Fruit fly (Drosophila melanogaster): ENCODE measurements around the gene sens-2.

The sens-2 gene

DNA sequence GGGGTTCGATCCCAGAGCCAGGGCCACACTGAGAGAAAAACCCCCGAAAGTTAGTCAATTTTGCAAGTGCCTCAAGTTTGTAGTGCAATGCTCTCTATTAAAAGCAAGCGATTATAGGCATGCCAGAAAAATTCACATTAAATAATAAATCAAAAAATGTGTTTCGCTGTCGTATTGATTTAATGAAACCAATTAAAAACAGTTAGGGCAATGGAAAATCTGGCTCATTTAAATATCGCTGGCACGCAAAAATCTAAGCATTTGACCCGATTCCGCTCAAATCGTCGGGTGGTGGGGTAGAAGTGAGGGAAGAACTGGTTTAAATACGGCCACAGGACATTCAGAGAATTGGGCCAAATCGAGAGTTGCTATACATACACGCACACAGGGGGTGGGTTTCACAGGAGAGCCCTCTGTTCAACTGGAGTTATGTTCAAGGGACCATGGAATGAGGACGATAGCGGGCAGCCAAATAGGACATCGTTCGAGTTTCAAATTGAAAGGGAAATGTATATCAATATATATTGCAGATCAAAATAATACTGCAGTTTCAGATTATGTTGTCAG, 26.7 kb upstream of the sens-2 start (continued):
- TF ChIP-seq CG7271 (tag; optimal IDR thresholded peaks at IDR 0.05): no peak
- no peak for TF ChIP-seq otp (GFP tag; IDR thresholded peaks at IDR 0.05)
- no peak for TF ChIP-seq CG4360 (GFP tag; IDR thresholded peaks at IDR 0.05)
- TF ChIP-seq slbo (GFP tag; IDR thresholded peaks at IDR 0.05): peak; percentile 59
- peak; percentile 40 for TF ChIP-seq dmrt99B (tag; optimal IDR thresholded peaks at IDR 0.05)
- no peak for TF ChIP-seq Mes4 (GFP tag; optimal IDR thresholded peaks at IDR 0.05)
- no peak for TF ChIP-seq CG8478 (optimal IDR thresholded peaks at IDR 0.05)
- peak; percentile 30 for TF ChIP-seq CG30403 (GFP tag; optimal IDR thresholded peaks at IDR 0.05)
- 0 out of 2 replicates have a peak, but pooled peaks have one; percentile 43 for TF ChIP-seq sim (GFP tag; IDR thresholded peaks at IDR 0.05)
- no peak for TF ChIP-seq pfk (GFP tag; optimal IDR thresholded peaks at IDR 0.05)
- peak; percentile 78 for TF ChIP-seq zf30C (GFP tag; optimal IDR thresholded peaks at IDR 0.05)
- no peak for TF ChIP-seq gce (GFP tag; IDR thresholded peaks at IDR 0.05)
- no peak for TF ChIP-seq org-1 (GFP tag; optimal IDR thresholded peaks at IDR 0.05)
- peak; percentile 9; the same call in 1 of the 2 replicates for TF ChIP-seq H2.0 (GFP tag; IDR thresholded peaks at IDR 0.05)
- TF ChIP-seq ERR (GFP tag; optimal IDR thresholded peaks at IDR 0.05): no peak
- peak in 1 of 2 experiments; percentile 7 for TF ChIP-seq bsh (GFP tag; optimal IDR thresholded peaks at IDR 0.05)
- no peak for TF ChIP-seq Nf-YC (tag; optimal IDR thresholded peaks at IDR 0.05)
- TF ChIP-seq CG12155 (GFP tag; optimal IDR thresholded peaks at IDR 0.05): no peak
- TF ChIP-seq CG17328 (GFP tag; IDR thresholded peaks at IDR 0.05): peak; percentile 43; the same call in 1 of the 2 replicates
- TF ChIP-seq dimm (GFP tag; IDR thresholded peaks at IDR 0.05): no peak
- TF ChIP-seq E2f1 (GFP tag; IDR thresholded peaks at IDR 0.05): 0 out of 2 replicates have a peak, but pooled peaks have one; percentile 28
- no peak for TF ChIP-seq CG43689 (GFP tag; IDR thresholded peaks at IDR 0.05)
- TF ChIP-seq knrl (GFP tag; IDR thresholded peaks at IDR 0.05; ENCODE audit: partially characterized antibody): no peak
- 0 out of 2 replicates have a peak, but pooled peaks have one; percentile 9 for TF ChIP-seq CG14014 (GFP tag; IDR thresholded peaks at IDR 0.05)
- peak; percentile 41 for TF ChIP-seq CG9727 (GFP tag; optimal IDR thresholded peaks at IDR 0.05)
- no peak for TF ChIP-seq CG8290 (GFP tag; optimal IDR thresholded peaks at IDR 0.05)
- peak in 1 of 2 experiments; percentile 26 for TF ChIP-seq CG8290 (tag; optimal IDR thresholded peaks at IDR 0.05)
- peak; percentile 39 for TF ChIP-seq CG11504 (tag; optimal IDR thresholded peaks at IDR 0.05)
- TF ChIP-seq HHEX (GFP tag; optimal IDR thresholded peaks at IDR 0.05): no peak
- no peak for TF ChIP-seq nerfin-2 (GFP tag; IDR thresholded peaks at IDR 0.05; ENCODE audit: partially characterized antibody)
- peak; percentile 56 for TF ChIP-seq CG18599 (GFP tag; optimal IDR thresholded peaks at IDR 0.05)
- TF ChIP-seq grau (tag; optimal IDR thresholded peaks at IDR 0.05): peak; percentile 19
- TF ChIP-seq fd3F (GFP tag; optimal IDR thresholded peaks at IDR 0.05): no peak
- TF ChIP-seq gem (tag; optimal IDR thresholded peaks at IDR 0.05): peak; percentile 29
- TF ChIP-seq Camta (GFP tag; optimal IDR thresholded peaks at IDR 0.05): peak; percentile 8
- no peak for TF ChIP-seq Adf1 (GFP tag; IDR thresholded peaks at IDR 0.05)
- peak; percentile 32; the same call in 1 of the 2 replicates for TF ChIP-seq lmd (GFP tag; IDR thresholded peaks at IDR 0.05)
- peak; percentile 14 for TF ChIP-seq D19A (tag; optimal IDR thresholded peaks at IDR 0.05)
- TF ChIP-seq CG17568 (GFP tag; optimal IDR thresholded peaks at IDR 0.05): no peak
- peak; percentile 32 for TF ChIP-seq bcd (GFP tag; optimal IDR thresholded peaks at IDR 0.05)
- TF ChIP-seq ap (GFP tag; IDR thresholded peaks at IDR 0.05): no peak
- peak; percentile 52; the same call in 2 of the 3 replicates for TF ChIP-seq row (GFP tag; IDR thresholded peaks at IDR 0.05)
- 0 out of 2 replicates have a peak, but pooled peaks have one; percentile 20 for TF ChIP-seq sisA (GFP tag; IDR thresholded peaks at IDR 0.05)
- TF ChIP-seq CG17361 (GFP tag; IDR thresholded peaks at IDR 0.05): 0 out of 3 replicates have a peak, but pooled peaks have one; percentile 25
- TF ChIP-seq esg (GFP tag; conservative IDR thresholded peaks at IDR 0.05): 0 out of 2 replicates have a peak, but pooled peaks have one; percentile 16
- peak; percentile 41; the same call in 1 of the 3 replicates for TF ChIP-seq zfh1 (GFP tag; IDR thresholded peaks at IDR 0.05)
- TF ChIP-seq bbx (GFP tag; IDR thresholded peaks at IDR 0.05; ENCODE audit: partially characterized antibody): no peak
- no peak for TF ChIP-seq Antp (GFP tag; optimal IDR thresholded peaks at IDR 0.05)
- TF ChIP-seq CG10431 (GFP tag; optimal IDR thresholded peaks at IDR 0.05): no peak
- no peak for TF ChIP-seq Mrtf (GFP tag; IDR thresholded peaks at IDR 0.05)
- no peak for TF ChIP-seq sob (GFP tag; IDR thresholded peaks at IDR 0.05)

Data from whole organism, embryonic.